Worm (Caenorhabditis elegans) whole organism, L1 larva: ENCODE measurements around the gene hlh-3.

Experiments used
- C04F5.9 ChIP-seq: sonication (generic microtip); optimal IDR thresholded peaks from 2 replicates; lab custom pipeline; 2016; ENCODE audit warnings: missing genetic modification characterization, missing compliant biosample characterization
- C34B4.2 ChIP-seq: sonication (generic microtip); optimal IDR thresholded peaks from 2 replicates; lab custom pipeline; 2017; ENCODE audit warnings: mild to moderate bottlenecking, missing genetic modification characterization, missing compliant biosample characterization
- Y116A8C.19 ChIP-seq: sonication (generic microtip); optimal IDR thresholded peaks from 2 replicates; lab custom pipeline; 2016; ENCODE audit warnings: missing compliant biosample characterization, missing genetic modification characterization, borderline replicate concordance
- aly-2 ChIP-seq: fragments of 150-350 bp; optimal IDR thresholded peaks from 2 replicates; lab custom pipeline; 2014; ENCODE audit warnings: missing biosample characterization, missing genetic modification characterization
- ama-1 ChIP-seq: fragments of 150-350 bp; optimal IDR thresholded peaks from 2 replicates; lab custom pipeline; 2014
- ceh-63 ChIP-seq: fragments of 200-800 bp; sonication (Bioruptor generic); optimal IDR thresholded peaks from 2 replicates; lab custom pipeline; 2018; ENCODE audit warnings: mild to moderate bottlenecking, missing genetic modification characterization, missing compliant biosample characterization
- ceh-8 ChIP-seq: fragments of 200-800 bp; sonication (Bioruptor generic); optimal IDR thresholded peaks from 2 replicates; lab custom pipeline; 2018; ENCODE audit warnings: mild to moderate bottlenecking, missing genetic modification characterization, moderate library complexity, missing compliant biosample characterization
- ceh-90 ChIP-seq: sonication (generic microtip); optimal IDR thresholded peaks from 2 replicates; lab custom pipeline; 2016; ENCODE audit warnings: missing genetic modification characterization, missing compliant biosample characterization
- ces-1 ChIP-seq: fragments of 150-350 bp; optimal IDR thresholded peaks from 2 replicates; lab custom pipeline; 2014; ENCODE audit warnings: missing biosample characterization, missing genetic modification reagents, missing genetic modification characterization
- dsc-1 ChIP-seq: sonication (generic microtip); optimal IDR thresholded peaks from 2 replicates; lab custom pipeline; 2016; ENCODE audit warnings: mild to moderate bottlenecking, missing genetic modification characterization, missing compliant biosample characterization
- efl-1 ChIP-seq, 4 experiments: fragments of 150-350 bp; optimal IDR thresholded peaks in 3 of 4; peaks in 1 of 4; 1 replicate in 1 of 4; 2 replicates in 3 of 4; lab custom pipeline; 2014; ENCODE audit warnings: missing biosample characterization in 2 of 4, missing genetic modification characterization in 2 of 4, missing genetic modification reagents in 2 of 4
- egl-27 ChIP-seq, 2 experiments: fragments of 150-350 bp in 1 of 2; sonication (generic microtip); optimal IDR thresholded peaks; 3 replicates each; lab custom pipeline; 2017 to 2018; ENCODE audit warnings: missing biosample characterization in 2 of 2, missing genetic modification characterization in 2 of 2, missing genetic modification reagents in 2 of 2
- elt-2 ChIP-seq: sonication (generic microtip); optimal IDR thresholded peaks from 2 replicates; lab custom pipeline; 2016; ENCODE audit warnings: missing genetic modification characterization, mild to moderate bottlenecking, inconsistent platforms, missing compliant biosample characterization, missing genetic modification reagents
- fkh-4 ChIP-seq: sonication (generic microtip); optimal IDR thresholded peaks from 2 replicates; lab custom pipeline; 2016; ENCODE audit warnings: missing compliant biosample characterization, missing genetic modification characterization, borderline replicate concordance
- fkh-8 ChIP-seq: sonication (generic microtip); optimal IDR thresholded peaks from 2 replicates; lab custom pipeline; 2016; ENCODE audit warnings: mild to moderate bottlenecking, missing genetic modification characterization, missing compliant biosample characterization
- grh-1 ChIP-seq: fragments of 200-800 bp; sonication (Bioruptor generic); IDR thresholded peaks from 2 replicates; pipeline ENCODE4 v1.3.6; 2022; ENCODE audit warnings: missing genetic modification reagents, missing genetic modification characterization, missing compliant biosample characterization
- lin-14 ChIP-seq: fragments of 200-800 bp; sonication (Bioruptor generic); optimal IDR thresholded peaks from 2 replicates; lab custom pipeline; 2018; ENCODE audit warnings: mild to moderate bottlenecking, missing genetic modification characterization, moderate library complexity, missing compliant biosample characterization
- lin-35 ChIP-seq, 2 experiments: fragments of 150-350 bp; optimal IDR thresholded peaks; 2 replicates each; lab custom pipeline; 2014; ENCODE audit warnings: missing biosample characterization in 2 of 2, missing genetic modification characterization in 2 of 2, missing genetic modification reagents in 2 of 2
- lin-39 ChIP-seq: fragments of 150-350 bp; optimal IDR thresholded peaks from 2 replicates; lab custom pipeline; 2014; ENCODE audit warnings: missing biosample characterization, missing genetic modification reagents, missing genetic modification characterization
- lsy-2 ChIP-seq, 2 experiments: fragments of 150-350 bp; optimal IDR thresholded peaks; 2 replicates each; lab custom pipeline; 2014; ENCODE audit warnings: missing biosample characterization in 2 of 2, missing genetic modification characterization in 2 of 2
- mef-2 ChIP-seq: fragments of 150-350 bp; optimal IDR thresholded peaks from 2 replicates; lab custom pipeline; 2014; ENCODE audit warnings: missing biosample characterization, missing genetic modification characterization
- mep-1 ChIP-seq: fragments of 150-350 bp; optimal IDR thresholded peaks from 2 replicates; lab custom pipeline; 2014; ENCODE audit warnings: missing biosample characterization, missing genetic modification characterization
- nhr-11 ChIP-seq: fragments of 150-350 bp; optimal IDR thresholded peaks from 2 replicates; lab custom pipeline; 2014; ENCODE audit warnings: missing biosample characterization, missing genetic modification characterization
- nhr-12 ChIP-seq: sonication (generic microtip); optimal IDR thresholded peaks from 2 replicates; lab custom pipeline; 2017; ENCODE audit warnings: missing biosample characterization, missing genetic modification characterization
- nhr-237 ChIP-seq: fragments of 150-350 bp; optimal IDR thresholded peaks from 2 replicates; lab custom pipeline; 2014; ENCODE audit warnings: missing biosample characterization, missing genetic modification characterization
- nhr-76 ChIP-seq: sonication (generic microtip); optimal IDR thresholded peaks from 2 replicates; lab custom pipeline; 2017; ENCODE audit warnings: missing biosample characterization, missing genetic modification characterization
- nhr-85 ChIP-seq: sonication (generic microtip); peaks from one replicate; lab custom pipeline; 2016; ENCODE audit warnings: missing genetic modification characterization, inconsistent platforms, missing compliant biosample characterization
- pax-3 ChIP-seq: fragments of 200-800 bp; sonication (Bioruptor generic); optimal IDR thresholded peaks from 2 replicates; lab custom pipeline; 2018; ENCODE audit warnings: mild to moderate bottlenecking, missing genetic modification characterization, moderate library complexity, missing compliant biosample characterization
- pqm-1 ChIP-seq: sonication (generic microtip); optimal IDR thresholded peaks from 3 replicates; lab custom pipeline; 2017; ENCODE audit warnings: missing biosample characterization, missing genetic modification characterization
- snpc-4 ChIP-seq: fragments of 150-350 bp; optimal IDR thresholded peaks from 2 replicates; lab custom pipeline; 2014; ENCODE audit warnings: missing biosample characterization, missing genetic modification characterization
- sox-4 ChIP-seq: sonication (generic microtip); optimal IDR thresholded peaks from 2 replicates; lab custom pipeline; 2016; ENCODE audit warnings: missing genetic modification characterization, missing compliant biosample characterization
- sup-37 ChIP-seq: fragments of 200-800 bp; sonication (Bioruptor generic); optimal IDR thresholded peaks from 2 replicates; lab custom pipeline; 2018; ENCODE audit warnings: mild to moderate bottlenecking, missing genetic modification characterization, missing compliant biosample characterization
- tbx-2 ChIP-seq: sonication (generic microtip); optimal IDR thresholded peaks from 2 replicates; lab custom pipeline; 2016; ENCODE audit warnings: missing genetic modification characterization, missing compliant biosample characterization
- tlp-1 ChIP-seq: fragments of 150-350 bp; optimal IDR thresholded peaks from 2 replicates; lab custom pipeline; 2014; ENCODE audit warnings: missing biosample characterization, missing genetic modification characterization
- unc-30 ChIP-seq: sonication (generic microtip); optimal IDR thresholded peaks from 2 replicates; lab custom pipeline; 2017; ENCODE audit warnings: missing biosample characterization, missing genetic modification characterization
- unc-86 ChIP-seq: sonication (generic microtip); optimal IDR thresholded peaks from 2 replicates; lab custom pipeline; 2016; ENCODE audit warnings: missing genetic modification characterization, missing compliant biosample characterization
- vab-15 ChIP-seq: sonication (generic microtip); optimal IDR thresholded peaks from 2 replicates; lab custom pipeline; 2017; ENCODE audit warnings: missing genotype, mild to moderate bottlenecking, missing genetic modification characterization, missing compliant biosample characterization
- xbp-1 ChIP-seq: sonication (generic microtip); optimal IDR thresholded peaks from 2 replicates; lab custom pipeline; 2016; ENCODE audit warnings: missing genetic modification characterization, missing compliant biosample characterization
- zag-1 ChIP-seq: fragments of 150-350 bp; optimal IDR thresholded peaks from 2 replicates; lab custom pipeline; 2014; ENCODE audit warnings: missing biosample characterization, missing genetic modification characterization
- zip-4 ChIP-seq: fragments of 200-800 bp; sonication (Bioruptor generic); optimal IDR thresholded peaks from 2 replicates; lab custom pipeline; 2018; ENCODE audit warnings: mild to moderate bottlenecking, missing genetic modification characterization, moderate library complexity, missing compliant biosample characterization
- ztf-11 ChIP-seq, 2 experiments: sonication (generic microtip); optimal IDR thresholded peaks; 2 replicates each; lab custom pipeline; 2016 to 2017; ENCODE audit warnings: missing genetic modification characterization in 2 of 2, missing biosample characterization in 1 of 2, missing compliant biosample characterization in 1 of 2
- ztf-4 ChIP-seq: fragments of 150-350 bp; optimal IDR thresholded peaks from 2 replicates; lab custom pipeline; 2014; ENCODE audit warnings: missing biosample characterization, missing genetic modification characterization

The hlh-3 gene

DNA sequence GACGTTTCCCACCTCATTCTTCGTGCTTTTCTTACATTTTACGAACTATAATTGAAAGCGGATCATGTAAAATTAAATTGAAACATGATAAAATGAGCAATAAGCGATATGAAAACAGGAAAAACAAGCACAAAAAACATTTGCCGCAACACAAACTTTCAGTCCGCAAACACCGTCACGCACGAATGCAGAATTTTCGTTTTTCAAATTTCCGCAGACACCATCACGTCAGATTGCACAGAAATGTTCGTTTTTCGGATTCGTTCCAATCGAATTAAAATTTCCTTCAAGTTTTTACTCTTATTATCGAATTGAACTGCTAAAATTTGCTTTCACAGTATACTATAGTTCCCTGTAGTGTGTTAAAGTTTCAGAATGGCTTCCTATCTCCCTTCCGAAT, 31.8 kb upstream of the hlh-3 start, which contains the start of gene chmp-7 (continued):
- no peak for TF ChIP-seq pqm-1
- TF ChIP-seq lin-14 (GFP tag; lab: Kevin White, UChicago), result peak; percentile 98
- TF ChIP-seq fkh-8 (tag; lab: Kevin White, UChicago), result peak; percentile 79
- peak; percentile 83 for TF ChIP-seq aly-2 (tag; lab: Kevin White, UChicago)
- TF ChIP-seq ama-1 (lab: Kevin White, UChicago), result peak; percentile 23
- TF ChIP-seq Y116A8C.19 (tag; lab: Kevin White, UChicago), result no peak
- TF ChIP-seq ceh-8 (GFP tag; lab: Kevin White, UChicago), result peak; percentile 22
- peak; percentile 79 for TF ChIP-seq C04F5.9 (tag; lab: Kevin White, UChicago)
- peak; percentile 70 for TF ChIP-seq ztf-4
- TF ChIP-seq egl-27 (tag; optimal IDR thresholded peaks at IDR 0.05; lab: Kevin White, UChicago), result no peak
- TF ChIP-seq zag-1 (tag; lab: Kevin White, UChicago), result peak; percentile 52
- peak; percentile 27 for TF ChIP-seq pax-3 (tag; lab: Kevin White, UChicago)
- TF ChIP-seq vab-15, result no peak
- TF ChIP-seq mep-1 (tag; lab: Kevin White, UChicago), result peak; percentile 99
- peak; percentile 56 for TF ChIP-seq sup-37 (GFP tag; lab: Kevin White, UChicago)
- TF ChIP-seq efl-1 (optimal IDR thresholded peaks at IDR 0.05; lab: Kevin White, UChicago), result peak; percentile 89 to 91
- peak; percentile 89 to 99 for TF ChIP-seq efl-1 (GFP tag; optimal IDR thresholded peaks at IDR 0.05 in 1 of 2; lab: Kevin White, UChicago)
- TF ChIP-seq lin-39, result peak; percentile 61
- no peak for TF ChIP-seq nhr-11 (tag; lab: Kevin White, UChicago)
- peak; percentile 57 for TF ChIP-seq ces-1 (GFP tag; lab: Kevin White, UChicago)
- no peak for TF ChIP-seq ceh-90
- no peak for TF ChIP-seq fkh-4 (tag; lab: Kevin White, UChicago)
- TF ChIP-seq zip-4 (GFP tag; lab: Kevin White, UChicago), result peak; percentile 26
- peak; percentile 71 for TF ChIP-seq dsc-1
- TF ChIP-seq nhr-85 (tag; lab: Kevin White, UChicago), result peak; percentile 92
- TF ChIP-seq lin-35 (GFP tag; optimal IDR thresholded peaks at IDR 0.05; lab: Kevin White, UChicago), result peak; percentile 90 to 93
- TF ChIP-seq C34B4.2, result no peak
- peak; percentile 82 for TF ChIP-seq unc-86 (tag; lab: Kevin White, UChicago)
- no peak for TF ChIP-seq ceh-63
- TF ChIP-seq nhr-76 (tag; lab: Kevin White, UChicago), result no peak
- TF ChIP-seq tbx-2 (tag; lab: Kevin White, UChicago), result peak; percentile 81
- TF ChIP-seq lsy-2 (tag; optimal IDR thresholded peaks at IDR 0.05; lab: Kevin White, UChicago), result peak; percentile 90 to 93
- no peak for TF ChIP-seq nhr-12 (tag; lab: Kevin White, UChicago)
- TF ChIP-seq grh-1 (GFP tag; lab: Robert Waterston, UW), result peak; percentile 50; the same call in 1 of the 2 replicates
- peak; percentile 31 for TF ChIP-seq sox-4
- TF ChIP-seq tlp-1, result no peak
- TF ChIP-seq xbp-1 (tag; lab: Kevin White, UChicago), result peak; percentile 79
- TF ChIP-seq ztf-11 (tag; optimal IDR thresholded peaks at IDR 0.05; lab: Kevin White, UChicago), result peak in 1 of 2 experiments; percentile 58
- peak; percentile 30 for TF ChIP-seq nhr-237 (tag; lab: Kevin White, UChicago)
- TF ChIP-seq snpc-4 (tag; lab: Kevin White, UChicago), result peak; percentile 78
- peak; percentile 16 for TF ChIP-seq mef-2 (tag; lab: Kevin White, UChicago)

DNA sequence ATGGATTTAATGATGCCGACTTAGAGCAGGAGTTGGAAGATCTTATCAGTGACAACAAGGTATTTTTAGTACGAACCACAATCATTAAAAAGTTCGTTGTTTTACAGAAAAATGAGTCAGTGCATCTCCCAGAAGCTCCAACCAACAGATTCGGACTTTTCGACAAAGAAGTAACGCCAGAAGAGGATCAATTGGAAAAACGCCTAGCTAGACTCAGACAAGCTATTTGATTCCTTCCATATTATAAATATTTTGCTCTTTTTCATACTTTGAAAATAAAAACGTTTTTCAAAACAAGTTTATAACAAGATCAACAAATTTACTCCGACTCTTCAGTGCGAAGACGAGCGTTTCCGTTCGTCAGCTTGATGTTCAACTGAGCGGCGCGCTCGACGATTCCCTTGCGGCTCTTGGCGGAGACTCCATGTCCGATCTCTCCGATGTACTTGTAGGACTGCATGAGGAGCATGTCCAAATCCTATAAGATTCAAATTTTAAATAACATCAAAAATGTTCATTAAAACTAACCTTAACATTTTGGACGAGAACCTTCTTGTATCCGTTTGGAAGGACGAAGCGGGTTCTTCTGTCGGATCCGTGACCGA, 30.1 kb upstream of the hlh-3 start:
- no peak for TF ChIP-seq elt-2 (tag; lab: Kevin White, UChicago)
- no peak for TF ChIP-seq unc-30 (tag; lab: Kevin White, UChicago)
- no peak for TF ChIP-seq nhr-11 (tag; lab: Kevin White, UChicago)
- TF ChIP-seq vab-15, result no peak
- TF ChIP-seq grh-1 (GFP tag; lab: Robert Waterston, UW), result no peak
- TF ChIP-seq lsy-2 (tag; optimal IDR thresholded peaks at IDR 0.05; lab: Kevin White, UChicago), result peak in 1 of 2 experiments; percentile 43
- TF ChIP-seq, all 84 proteins: peak for 1
